Fruit fly (Drosophila melanogaster) ovary, adult (tissue): ENCODE data around the gene Ca-beta.

Experiments used
- CG17801 ChIP-seq: fragments of 200-800 bp; optimal IDR thresholded peaks from 2 replicates; lab custom pipeline; 2019; ENCODE audit warnings: missing biosample characterization, mild to moderate bottlenecking, missing genetic modification characterization, moderate library complexity; ENCODE audit not compliant: partially characterized antibody

The Ca-beta gene

dm6 chr2L:11203494-11204010 lies at the start of gene Ca-beta:
Gene Ca-beta (minus strand): TSS chr2L:11203544.
- no peak for TF ChIP-seq CG17801 (GFP tag; lab: Kevin White, UChicago)

DNA sequence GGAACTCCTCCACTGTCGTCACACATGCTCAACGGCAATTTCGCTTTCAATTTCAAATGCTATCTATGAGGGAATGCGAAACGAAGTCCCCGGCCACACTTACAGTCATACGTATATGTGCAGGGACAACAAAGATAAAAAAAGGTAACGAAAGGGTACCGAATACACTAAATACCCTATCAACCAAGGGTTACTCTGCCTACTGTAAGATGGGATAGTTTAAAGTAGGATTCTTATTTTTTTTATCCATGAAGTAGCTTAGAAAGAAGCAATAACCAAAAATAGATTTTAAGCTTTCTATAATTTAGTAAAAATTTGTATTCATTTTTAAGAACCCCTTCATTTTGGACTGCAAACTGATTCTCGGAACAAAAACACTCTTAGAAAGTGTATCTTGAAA lies 47.8 kb upstream of the Ca-beta start:
- TF ChIP-seq CG17801 (GFP tag; lab: Kevin White, UChicago) = no peak

dm6 chr2L:11249376-11249775 lies 46.0 kb upstream of the Ca-beta start:
- no peak for TF ChIP-seq CG17801 (GFP tag; lab: Kevin White, UChicago)

dm6 chr2L:11247730-11248129 lies 44.4 kb upstream of the Ca-beta start:
- TF ChIP-seq CG17801 (GFP tag; lab: Kevin White, UChicago) = no peak

DNA sequence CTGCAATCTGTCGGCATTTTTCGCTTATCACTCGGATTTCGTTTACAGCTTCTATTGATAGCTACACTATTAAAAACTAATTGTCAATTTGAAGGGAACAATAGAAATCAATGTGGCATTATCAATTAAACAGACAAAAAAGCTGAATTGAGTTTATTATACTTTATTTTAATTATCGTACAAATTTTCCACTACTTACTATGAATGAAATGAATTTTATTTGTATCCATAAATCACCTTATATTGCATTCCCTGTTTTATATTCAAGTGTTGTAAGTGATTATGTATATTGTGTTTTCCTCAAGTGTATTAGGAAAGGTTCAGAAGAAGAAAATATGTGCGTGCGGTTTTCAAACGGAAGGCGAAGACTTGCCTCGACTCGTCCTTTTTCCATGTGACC lies 40.6 kb upstream of the Ca-beta start:
- no peak for TF ChIP-seq CG17801 (GFP tag; lab: Kevin White, UChicago)

DNA sequence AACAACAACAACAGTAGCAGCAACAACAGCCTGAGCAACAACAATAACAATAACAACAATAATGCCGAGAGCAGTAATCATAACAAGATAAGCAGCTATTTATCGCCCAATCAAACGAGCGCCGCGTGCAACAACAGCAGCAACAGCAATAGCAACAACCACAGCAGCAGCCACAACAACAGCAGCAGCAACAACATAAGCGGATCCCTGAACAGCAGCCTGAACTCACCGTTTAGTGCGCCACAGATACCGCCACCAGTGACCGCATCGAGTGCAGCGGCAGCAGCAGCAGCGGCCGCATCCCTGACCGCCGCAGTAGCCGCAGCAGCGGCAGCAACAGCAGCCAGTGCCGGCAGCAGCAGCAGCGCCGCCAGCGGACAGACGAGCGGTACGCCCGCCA lies 33.0 kb upstream of the Ca-beta start:
- TF ChIP-seq CG17801 (GFP tag; lab: Kevin White, UChicago) = no peak

DNA sequence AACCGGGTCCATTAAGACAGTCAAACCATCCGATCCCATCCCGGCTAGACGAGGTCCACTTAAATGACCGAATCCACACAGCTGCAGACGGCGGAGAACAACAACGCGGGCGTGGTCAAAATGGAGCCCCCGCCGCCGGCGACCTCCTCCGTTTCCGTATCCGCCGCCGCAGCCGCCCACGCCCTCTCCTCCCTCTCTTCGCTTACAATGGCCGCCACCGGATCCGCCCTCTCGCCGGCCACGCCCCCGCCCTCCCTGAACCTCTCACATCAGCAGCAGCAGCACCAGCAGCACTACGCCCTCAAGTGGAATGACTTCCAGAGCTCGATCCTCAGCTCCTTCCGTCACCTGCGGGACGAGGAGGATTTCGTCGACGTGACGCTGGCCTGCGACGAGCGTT lies 32.2 kb upstream of the Ca-beta start:
- TF ChIP-seq CG17801 (GFP tag; lab: Kevin White, UChicago) = no peak

dm6 chr2L:11228909-11229574 lies 25.7 kb upstream of the Ca-beta start:
- TF ChIP-seq CG17801 (GFP tag; lab: Kevin White, UChicago) = no peak

dm6 chr2L:11228039-11228438 lies 24.7 kb upstream of the Ca-beta start:
- TF ChIP-seq CG17801 (GFP tag; lab: Kevin White, UChicago) = no peak

- TF ChIP-seq CG17801 (GFP tag; lab: Kevin White, UChicago) = no peak
Measured at dm6 chr2L:11227258-11227657, 23.9 kb upstream of the Ca-beta start.

DNA sequence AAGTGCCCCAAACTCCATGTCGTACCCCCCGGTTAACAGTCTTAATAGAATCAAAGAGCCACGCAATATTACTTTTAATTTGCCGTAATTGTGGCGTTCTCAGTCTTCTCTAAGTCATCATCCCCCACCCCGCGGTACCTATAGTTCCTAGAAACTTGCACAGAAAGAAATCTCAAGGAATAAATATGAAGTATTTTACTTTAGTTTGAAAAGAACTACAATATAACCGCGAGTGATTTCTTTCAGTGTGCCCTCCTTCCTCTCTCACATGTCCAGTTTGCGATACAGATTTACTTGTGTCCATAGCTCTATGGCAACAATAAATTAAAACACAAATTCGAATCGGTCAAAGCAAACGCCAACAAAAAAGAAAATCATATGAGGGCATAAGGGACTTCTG lies 22.7 kb upstream of the Ca-beta start:
- TF ChIP-seq CG17801 (GFP tag; lab: Kevin White, UChicago) = no peak

dm6 chr2L:11224443-11224842 lies 21.1 kb upstream of the Ca-beta start:
- no peak for TF ChIP-seq CG17801 (GFP tag; lab: Kevin White, UChicago)

DNA sequence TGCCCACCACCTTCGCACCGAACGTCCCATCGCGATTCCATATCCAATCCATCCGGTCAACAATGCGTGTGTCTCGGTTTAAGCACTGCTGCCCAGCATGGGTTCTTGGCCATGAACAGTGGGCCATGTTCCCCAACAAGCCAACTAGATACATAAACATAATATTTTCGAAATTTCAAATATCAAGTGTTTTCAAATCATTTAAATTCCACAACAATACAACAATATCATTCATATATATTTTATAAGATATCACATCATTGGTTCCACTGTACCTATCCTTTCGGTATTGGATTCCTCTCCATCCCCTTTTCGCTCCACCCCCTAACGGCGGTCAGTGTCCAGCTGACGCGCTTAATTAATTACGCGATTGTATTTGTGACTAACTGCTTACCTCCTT lies 18.7 kb upstream of the Ca-beta start:
- TF ChIP-seq CG17801 (GFP tag; lab: Kevin White, UChicago) = no peak

dm6 chr2L:11221296-11221698 lies 18.0 kb upstream of the Ca-beta start:
- no peak for TF ChIP-seq CG17801 (GFP tag; lab: Kevin White, UChicago)

dm6 chr2L:11220783-11221182 lies 17.4 kb upstream of the Ca-beta start:
- no peak for TF ChIP-seq CG17801 (GFP tag; lab: Kevin White, UChicago)

- peak; percentile 22 for TF ChIP-seq CG17801 (GFP tag; lab: Kevin White, UChicago)
Measured at dm6 chr2L:11219446-11220038, 16.2 kb upstream of the Ca-beta start.
